Worm (Caenorhabditis elegans) whole organism, L4/young adult: Measurements from ENCODE around the gene Y54G11A.7.
"Not testable (repeated sequence)": the region's sequence is repeated elsewhere in the genome, so short reads cannot be mapped to it uniquely, and the experiment has no call there.

ENCODE experiments used
- W03F9.2 ChIP-seq: fragments of 150-350 bp; optimal IDR thresholded peaks from 2 replicates; lab custom pipeline; 2014; ENCODE audit warnings: missing biosample characterization, missing genetic modification characterization
- dao-5 ChIP-seq: sonication (generic microtip); optimal IDR thresholded peaks from 2 replicates; lab custom pipeline; 2016; ENCODE audit warnings: missing genotype, missing genetic modification characterization, moderate library complexity, missing compliant biosample characterization
- him-1 ChIP-seq: sonication (generic microtip); optimal IDR thresholded peaks from 2 replicates; lab custom pipeline; 2016; ENCODE audit warnings: missing genotype, missing genetic modification reagents, missing genetic modification characterization, missing compliant biosample characterization

The Y54G11A.7 gene

ce11 chrII:14297050-14297449, at the start of gene Y54G11A.7:
Gene Y54G11A.7 (plus strand): TSS chrII:14297305.
- not testable (repeated sequence) for TF ChIP-seq W03F9.2; dao-5 (tag; lab: Kevin White, UChicago); him-1 (tag; lab: Kevin White, UChicago)

DNA sequence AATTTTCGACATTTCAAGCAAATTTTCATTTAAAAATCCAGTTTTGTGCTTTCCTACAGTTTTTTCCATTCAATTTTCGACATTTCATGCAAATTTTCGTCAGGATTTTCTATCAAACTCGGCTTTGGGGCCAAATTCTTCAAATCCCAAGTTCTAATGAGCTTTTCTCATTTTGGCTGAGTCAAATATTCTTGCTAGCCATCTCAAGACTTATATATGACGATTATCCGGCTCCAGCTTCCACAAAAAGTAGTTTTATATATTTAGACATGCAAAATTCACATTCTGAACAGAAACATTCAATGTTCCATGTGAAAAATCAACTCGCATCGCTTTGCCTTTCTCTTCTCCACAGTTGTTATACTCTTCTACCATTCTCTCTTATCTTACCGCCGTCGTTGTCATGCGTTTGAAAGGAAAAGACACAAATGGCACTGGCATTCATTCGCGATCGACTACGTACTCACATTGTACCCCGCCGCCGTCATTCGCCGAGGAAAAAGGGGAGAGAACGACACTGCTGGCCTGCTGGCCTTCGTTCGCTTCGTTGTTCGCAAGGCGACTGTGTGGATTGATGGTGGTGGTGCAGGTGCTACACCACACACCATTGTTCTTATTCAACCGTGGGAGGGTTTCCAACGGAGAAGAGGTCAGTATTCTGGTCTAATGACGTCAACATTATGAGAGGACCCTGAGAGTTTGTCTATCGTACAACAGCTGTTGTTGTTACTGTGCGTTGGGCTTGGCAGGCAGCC, 49.2 kb upstream of the Y54G11A.7 start:
- no peak for TF ChIP-seq him-1 (tag; lab: Kevin White, UChicago)
- TF ChIP-seq W03F9.2: no peak
- no peak for TF ChIP-seq dao-5 (tag; lab: Kevin White, UChicago)

DNA sequence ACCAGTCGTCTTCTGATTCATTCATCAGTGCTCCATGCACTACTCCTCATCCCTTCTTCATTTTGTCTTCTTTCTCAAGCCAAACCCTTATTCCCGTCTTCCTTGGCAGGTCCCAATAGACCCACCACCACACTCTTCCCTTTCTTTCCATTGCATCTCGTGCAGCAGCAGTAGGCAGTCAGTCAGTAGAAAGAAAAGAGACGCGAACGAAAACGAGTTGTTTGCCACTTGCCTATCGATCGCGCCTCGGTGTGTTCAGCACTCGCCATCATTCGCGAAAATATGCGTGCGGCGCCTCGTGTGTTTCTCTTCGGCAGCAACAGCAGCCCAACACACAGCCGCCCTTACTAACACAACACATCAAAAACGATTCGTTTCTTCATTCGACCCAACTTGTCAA, 47.6 kb upstream of the Y54G11A.7 start:
- TF ChIP-seq dao-5 (tag; lab: Kevin White, UChicago): no peak
- no peak for TF ChIP-seq him-1 (tag; lab: Kevin White, UChicago)
- TF ChIP-seq W03F9.2: peak; percentile 10

DNA sequence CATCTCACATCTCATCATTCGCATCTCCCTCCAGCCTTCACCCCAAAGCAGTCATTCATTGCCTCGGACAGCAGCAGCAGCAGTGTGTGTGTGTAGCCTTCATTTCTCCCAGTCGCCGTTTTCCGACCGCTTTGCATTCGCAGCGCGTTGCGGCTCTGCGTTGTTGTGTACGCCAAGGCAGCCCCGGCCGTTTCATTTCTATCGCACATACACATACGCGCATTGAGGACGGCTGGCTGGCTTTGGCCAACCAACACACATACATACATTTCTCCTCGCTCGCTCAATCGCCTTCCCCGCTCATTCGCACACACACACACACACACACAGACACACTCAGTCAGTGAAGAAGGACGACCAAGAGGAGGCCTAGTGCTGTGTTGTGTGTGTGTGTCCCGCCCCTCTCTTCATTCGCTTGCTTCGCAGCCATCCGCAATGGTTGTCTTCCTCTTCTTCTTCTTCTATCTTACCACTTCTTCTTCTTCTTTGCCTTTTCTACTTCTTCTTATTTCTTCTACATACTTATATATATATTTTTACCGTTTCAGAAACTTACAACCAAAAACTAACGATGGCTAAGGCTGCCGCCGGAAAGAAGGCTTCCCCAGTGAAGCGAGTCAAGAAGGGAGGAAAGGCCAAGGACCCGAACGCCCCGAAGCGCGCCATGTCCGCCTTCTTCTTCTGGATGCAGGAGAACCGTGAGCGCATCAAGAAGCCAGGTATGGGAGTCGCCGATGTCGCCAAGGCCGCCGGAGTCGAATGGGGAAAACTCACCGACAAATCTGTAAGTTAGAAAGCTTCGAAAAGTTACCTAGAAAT, 46.7 kb upstream of the Y54G11A.7 start, which contains the start of gene hmg-1.1:
hmg-1.1 (plus strand) TSS at position 549 of the 819 bp plus-strand sequence.
- peak; percentile 34 for TF ChIP-seq him-1 (tag; lab: Kevin White, UChicago)
- peak; percentile 3 for TF ChIP-seq dao-5 (tag; lab: Kevin White, UChicago)
- peak; percentile 6 for TF ChIP-seq W03F9.2

DNA sequence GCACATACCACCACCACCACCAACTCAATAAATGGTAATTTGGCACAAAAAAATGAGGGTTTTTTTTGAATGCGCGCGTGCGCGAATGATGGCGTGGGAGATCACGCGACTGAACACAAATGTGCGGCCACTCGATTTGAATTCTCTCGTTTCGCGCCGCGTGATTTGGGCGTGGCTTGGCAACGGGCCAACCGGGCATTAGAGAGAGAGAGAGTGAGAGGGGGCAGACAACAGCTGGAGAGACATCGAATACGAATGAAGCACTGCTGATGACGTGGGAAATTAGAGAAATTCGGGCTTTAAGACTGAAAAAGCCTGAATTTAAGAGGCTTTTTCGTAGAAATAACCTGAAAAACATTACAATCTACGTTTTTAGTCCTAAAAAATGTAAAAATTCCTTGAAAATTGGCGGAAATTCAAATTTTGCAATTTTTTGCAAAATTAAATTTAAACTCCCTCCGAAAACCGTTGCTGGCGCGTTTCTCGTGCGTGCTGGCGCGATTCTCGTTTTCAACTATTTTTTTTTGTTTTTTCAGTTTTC, 45.6 kb upstream of the Y54G11A.7 start:
- TF ChIP-seq dao-5 (tag; lab: Kevin White, UChicago): peak; percentile 42
- peak; percentile 87 for TF ChIP-seq him-1 (tag; lab: Kevin White, UChicago)
- TF ChIP-seq W03F9.2: no peak

DNA sequence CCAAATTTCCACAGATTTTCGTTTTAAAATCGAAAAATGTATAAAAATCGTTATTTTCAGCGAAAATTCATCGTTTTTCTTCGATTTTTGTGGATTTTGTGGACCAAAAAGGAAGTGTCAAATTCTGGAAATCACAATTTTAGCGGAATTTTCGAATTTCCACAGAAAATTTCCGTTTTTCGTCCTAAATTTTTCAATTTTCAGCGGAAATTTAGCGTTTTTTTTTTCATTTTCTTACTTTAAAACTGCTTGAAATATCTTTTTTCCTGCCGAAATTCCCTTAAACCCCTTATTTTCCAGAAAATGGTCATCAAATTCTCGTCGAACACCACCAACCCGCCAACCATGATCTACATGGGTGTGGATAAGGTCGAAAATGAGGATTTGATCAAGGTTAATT, 45.0 kb upstream of the Y54G11A.7 start, which contains the start of gene Y54G11A.2:
Y54G11A.2 (plus strand) TSS at position 301 of the 400 bp plus-strand sequence.
- TF ChIP-seq him-1 (tag; lab: Kevin White, UChicago) (no peak), dao-5 (tag; lab: Kevin White, UChicago) (no peak), W03F9.2 (no peak)

ce11 chrII:14255850-14256249, 41.3 kb upstream of the Y54G11A.7 start:
- TF ChIP-seq dao-5 (tag; lab: Kevin White, UChicago) (no peak), him-1 (tag; lab: Kevin White, UChicago) (no peak), W03F9.2 (no peak)

ce11 chrII:14256779-14257178, 40.3 kb upstream of the Y54G11A.7 start, which contains the start of gene Y54G11A.19:
Gene Y54G11A.19 (minus strand): TSS chrII:14256879.
- TF ChIP-seq W03F9.2 (no peak), dao-5 (tag; lab: Kevin White, UChicago) (no peak)

DNA sequence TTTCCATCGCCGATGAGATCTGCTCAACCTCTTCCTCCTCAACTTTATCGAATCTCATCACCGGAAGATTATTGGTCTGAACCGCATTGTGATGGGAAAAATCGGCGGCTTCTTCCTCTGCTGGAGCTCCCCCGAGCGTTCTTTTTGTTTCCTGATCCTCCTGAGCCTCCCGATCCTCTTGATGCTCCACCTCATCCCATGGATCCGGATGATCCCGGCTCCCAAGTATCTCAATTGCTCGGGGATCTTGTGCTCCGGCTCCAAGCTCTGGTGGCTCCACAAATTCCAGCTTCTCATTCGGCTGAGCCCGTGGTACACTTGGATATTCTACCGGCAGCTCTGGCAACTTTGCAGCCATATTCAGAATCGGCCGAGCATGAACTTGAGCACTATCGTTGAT, 39.2 kb upstream of the Y54G11A.7 start:
- TF ChIP-seq him-1 (tag; lab: Kevin White, UChicago) (no peak), dao-5 (tag; lab: Kevin White, UChicago) (no peak), W03F9.2 (no peak)

- no peak for TF ChIP-seq him-1 (tag; lab: Kevin White, UChicago)
- TF ChIP-seq dao-5 (tag; lab: Kevin White, UChicago): no peak
- no peak for TF ChIP-seq W03F9.2
Measured at ce11 chrII:14269142-14269593, 27.9 kb upstream of the Y54G11A.7 start, which contains the start of gene Y54G11A.1. Gene Y54G11A.1 (minus strand): TSS chrII:14269192.

DNA sequence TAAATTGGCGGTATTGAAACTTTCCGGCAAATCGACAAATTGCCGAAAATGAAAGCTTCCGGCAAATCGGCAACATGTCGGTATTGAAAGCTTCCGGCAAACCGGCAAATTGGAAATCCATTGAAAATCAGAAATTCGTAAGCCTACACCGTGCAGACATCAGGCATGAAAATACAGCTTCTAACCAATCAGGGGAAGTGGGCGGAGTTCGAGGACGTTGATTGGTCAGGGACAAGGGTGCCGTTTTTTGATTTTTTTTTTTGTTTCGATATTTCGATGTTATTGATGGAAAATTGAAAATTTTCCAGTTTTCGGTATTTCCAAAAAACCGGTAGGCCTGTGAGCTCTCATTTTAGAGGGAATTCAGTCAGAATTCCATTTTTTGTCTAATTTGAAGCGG, 27.3 kb upstream of the Y54G11A.7 start:
- TF ChIP-seq dao-5 (tag; lab: Kevin White, UChicago) (no peak), W03F9.2 (no peak), him-1 (tag; lab: Kevin White, UChicago) (no peak)

ce11 chrII:14276409-14276808, 20.7 kb upstream of the Y54G11A.7 start, which contains the start of gene Y54G11A.3:
Gene Y54G11A.3 (plus strand): TSS chrII:14276621.
- TF ChIP-seq him-1 (tag; lab: Kevin White, UChicago): no peak

- TF ChIP-seq W03F9.2: no peak
- TF ChIP-seq dao-5 (tag; lab: Kevin White, UChicago): no peak
- TF ChIP-seq him-1 (tag; lab: Kevin White, UChicago): no peak
Measured at ce11 chrII:14287277-14287676, 9.8 kb upstream of the Y54G11A.7 start, which contains the start of gene srh-41. Gene srh-41 (minus strand): TSS chrII:14287377.
